Fruit fly (Drosophila melanogaster) S2 (cell line): ENCODE data around the gene CG14810.

Source experiments
- CG8478 ChIP-seq: fragments of >200 bp; optimal IDR thresholded peaks from 2 replicates; lab custom pipeline; 2018
- CTCF ChIP-seq, 2 experiments: fragments of >200 bp; optimal IDR thresholded peaks; 2 replicates each; lab custom pipeline; 2018

DNA sequence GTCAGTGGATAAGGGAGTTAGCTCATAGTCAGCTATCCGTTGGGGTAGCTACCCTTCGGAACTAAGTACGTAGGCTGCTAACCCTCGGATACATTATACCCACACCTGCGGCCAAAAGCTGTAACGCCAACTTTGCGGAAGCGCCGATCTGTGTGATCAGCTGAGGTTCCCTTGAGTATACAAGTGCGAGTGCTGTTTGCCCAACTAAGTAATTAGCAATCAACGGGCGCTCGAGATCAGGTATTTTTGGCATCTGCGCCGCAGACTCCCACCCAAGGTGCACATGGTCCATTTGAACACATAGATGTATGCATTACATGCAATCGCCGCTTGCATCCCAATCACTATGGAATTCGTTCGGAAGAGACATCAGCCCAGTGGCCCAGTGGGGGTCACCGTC is 33.9 kb upstream of the CG14810 start:
- TF ChIP-seq CTCF (optimal IDR thresholded peaks at IDR 0.05; lab: Kevin White, UChicago) = no peak
- TF ChIP-seq CG8478 (lab: Kevin White, UChicago) = no peak
